Fruit fly (Drosophila melanogaster) whole organism, embryonic: ENCODE results near the gene CG12123.

Experiments
- ATbp ChIP-seq: fragments of 200-800 bp; sonication (Bioruptor generic); optimal IDR thresholded peaks from 2 replicates; lab custom pipeline; 2017; ENCODE audit warnings: missing biosample characterization, mild to moderate bottlenecking, missing genetic modification characterization, missing genetic modification reagents
- CG1024 ChIP-seq: fragments of 200-800 bp; sonication (Bioruptor generic); IDR thresholded peaks from 2 replicates; pipeline ENCODE4 v1.3.6; 2022; ENCODE audit warnings: missing biosample characterization, missing genetic modification characterization
- CG11093 ChIP-seq: fragments of 200-800 bp; sonication (Bioruptor generic); IDR thresholded peaks from 3 replicates; pipeline ENCODE4 v1.3.6; 2022; ENCODE audit warnings: missing biosample characterization, missing genetic modification characterization
- CG11247 ChIP-seq: fragments of 200-800 bp; sonication (Bioruptor generic); IDR thresholded peaks from 2 replicates; pipeline ENCODE4 v1.3.6; 2022; ENCODE audit warnings: missing biosample characterization, missing genetic modification characterization
- CG12071 ChIP-seq: fragments of 200-800 bp; sonication (Bioruptor generic); optimal IDR thresholded peaks from 3 replicates; lab custom pipeline; 2018; ENCODE audit warnings: missing biosample characterization, mild to moderate bottlenecking, missing genetic modification characterization
- CG1233 ChIP-seq: fragments of 200-800 bp; sonication (Bioruptor generic); optimal IDR thresholded peaks from 4 replicates; lab custom pipeline; 2018; ENCODE audit warnings: missing biosample characterization, mild to moderate bottlenecking, missing genetic modification characterization
- CG14050 ChIP-seq: fragments of 200-800 bp; sonication (Bioruptor generic); IDR thresholded peaks from 3 replicates; pipeline ENCODE4 v1.3.6; 2022; ENCODE audit warnings: missing biosample characterization, missing genetic modification characterization
- CG1529 ChIP-seq: fragments of 200-800 bp; sonication (Bioruptor generic); optimal IDR thresholded peaks from 3 replicates; lab custom pipeline; 2018; ENCODE audit warnings: missing biosample characterization, missing genetic modification characterization
- CG1603 ChIP-seq: fragments of 200-800 bp; sonication (Bioruptor generic); optimal IDR thresholded peaks from 2 replicates; lab custom pipeline; 2019; ENCODE audit warnings: missing biosample characterization, mild to moderate bottlenecking, missing genetic modification characterization, moderate library complexity
- CG17186 ChIP-seq: fragments of 200-800 bp; sonication (Bioruptor generic); optimal IDR thresholded peaks from 3 replicates; lab custom pipeline; 2017; ENCODE audit warnings: missing biosample characterization, missing genetic modification reagents, missing genetic modification characterization
- CG17359 ChIP-seq: fragments of 200-800 bp; sonication (Bioruptor generic); optimal IDR thresholded peaks from 3 replicates; lab custom pipeline; 2018; ENCODE audit warnings: missing biosample characterization, mild to moderate bottlenecking, missing genetic modification characterization, moderate library complexity
- CG1792 ChIP-seq: fragments of 200-800 bp; sonication (Bioruptor generic); optimal IDR thresholded peaks from 2 replicates; lab custom pipeline; 2016; ENCODE audit warnings: missing biosample characterization, missing genetic modification characterization
- CG18476 ChIP-seq: fragments of 200-800 bp; sonication (Bioruptor generic); optimal IDR thresholded peaks from 2 replicates; lab custom pipeline; 2016; ENCODE audit warnings: missing biosample characterization, mild to moderate bottlenecking, missing genetic modification characterization
- CG30020 ChIP-seq: fragments of 200-800 bp; optimal IDR thresholded peaks from 2 replicates; lab custom pipeline; 2019; ENCODE audit warnings: missing biosample characterization, mild to moderate bottlenecking, missing genetic modification characterization, moderate library complexity
- CG30403 ChIP-seq: fragments of 200-800 bp; sonication (Bioruptor generic); optimal IDR thresholded peaks from 3 replicates; lab custom pipeline; 2016; ENCODE audit warnings: missing biosample characterization, missing genetic modification characterization
- CG30431 ChIP-seq: fragments of 200-800 bp; sonication (Bioruptor generic); optimal IDR thresholded peaks from 2 replicates; lab custom pipeline; 2017; ENCODE audit warnings: missing biosample characterization, missing genetic modification characterization
- CG3847 ChIP-seq: fragments of 200-800 bp; sonication (Bioruptor generic); IDR thresholded peaks from 2 replicates; pipeline ENCODE4 v1.3.6; 2022; ENCODE audit warnings: missing biosample characterization, missing genetic modification characterization
- CG4282 ChIP-seq: fragments of 200-800 bp; sonication (Bioruptor generic); optimal IDR thresholded peaks from 2 replicates; lab custom pipeline; 2016; ENCODE audit warnings: missing biosample characterization, missing genetic modification characterization
- CG4617 ChIP-seq: fragments of 200-800 bp; sonication (Bioruptor generic); optimal IDR thresholded peaks from 3 replicates; lab custom pipeline; 2016; ENCODE audit warnings: missing biosample characterization, missing genetic modification characterization, borderline replicate concordance
- CG4854 ChIP-seq: fragments of 200-800 bp; sonication (Bioruptor generic); optimal IDR thresholded peaks from 2 replicates; lab custom pipeline; 2016; ENCODE audit warnings: missing biosample characterization, missing genetic modification characterization, inconsistent platforms
- CG6654 ChIP-seq: fragments of 200-800 bp; sonication (Bioruptor generic); optimal IDR thresholded peaks from 2 replicates; lab custom pipeline; 2017; ENCODE audit warnings: missing biosample characterization, mild to moderate bottlenecking, missing genetic modification characterization
- CG7556 ChIP-seq: fragments of 200-800 bp; sonication (Bioruptor generic); optimal IDR thresholded peaks from 2 replicates; lab custom pipeline; 2017; ENCODE audit warnings: missing biosample characterization, mild to moderate bottlenecking, missing genetic modification characterization
- CG7786 ChIP-seq: fragments of 200-800 bp; sonication (Bioruptor generic); optimal IDR thresholded peaks from 2 replicates; lab custom pipeline; 2016; ENCODE audit warnings: missing biosample characterization, missing genetic modification characterization
- CG7928 ChIP-seq: fragments of 200-800 bp; sonication (Bioruptor generic); optimal IDR thresholded peaks from 2 replicates; lab custom pipeline; 2017; ENCODE audit warnings: missing biosample characterization, mild to moderate bottlenecking, missing genetic modification characterization
- CG8281 ChIP-seq: fragments of 200-800 bp; sonication (Bioruptor generic); optimal IDR thresholded peaks from 2 replicates; lab custom pipeline; 2018; ENCODE audit warnings: missing biosample characterization, mild to moderate bottlenecking, missing genetic modification characterization, moderate library complexity
- CG8359 ChIP-seq: fragments of 200-800 bp; sonication (Bioruptor generic); optimal IDR thresholded peaks from 2 replicates; lab custom pipeline; 2017; ENCODE audit warnings: missing biosample characterization, mild to moderate bottlenecking, missing genetic modification characterization, borderline replicate concordance
- CTCF ChIP-seq: fragments of 200-800 bp; sonication (Bioruptor generic); optimal IDR thresholded peaks from 2 replicates; lab custom pipeline; 2017; ENCODE audit warnings: missing biosample characterization, mild to moderate bottlenecking, missing genetic modification characterization, moderate library complexity
- Dbx ChIP-seq: fragments of 200-800 bp; sonication (Bioruptor generic); IDR thresholded peaks from 3 replicates; pipeline ENCODE4 v1.3.6; 2022; ENCODE audit warnings: missing biosample characterization, missing genetic modification characterization
- Ets65A ChIP-seq: fragments of 200-800 bp; sonication (Bioruptor generic); peaks from one replicate; lab custom pipeline; 2016; ENCODE audit warnings: missing biosample characterization, missing genetic modification characterization
- Hr39 ChIP-seq: fragments of >200 bp; optimal IDR thresholded peaks from 2 replicates; lab custom pipeline; 2017
- Kr ChIP-seq: fragments of 200-800 bp; sonication (Bioruptor generic); optimal IDR thresholded peaks from 2 replicates; lab custom pipeline; 2017; ENCODE audit warnings: missing biosample characterization, mild to moderate bottlenecking, missing genetic modification characterization
- MBD-R2 ChIP-seq: fragments of 200-800 bp; sonication (Bioruptor generic); IDR thresholded peaks from 2 replicates; pipeline ENCODE4 v1.3.6; 2022; ENCODE audit warnings: missing biosample characterization, missing genetic modification characterization
- Med ChIP-seq: fragments of 200-800 bp; sonication (Bioruptor generic); peaks from one replicate; lab custom pipeline; 2016; ENCODE audit warnings: missing biosample characterization, missing genetic modification characterization, mild to moderate bottlenecking, inconsistent platforms, moderate library complexity
- NfI ChIP-seq: fragments of 200-800 bp; sonication (Bioruptor generic); optimal IDR thresholded peaks from 3 replicates; lab custom pipeline; 2018; ENCODE audit warnings: missing biosample characterization, mild to moderate bottlenecking, missing genetic modification characterization, moderate library complexity
- Oaz ChIP-seq: fragments of 200-800 bp; sonication (Bioruptor generic); IDR thresholded peaks from 2 replicates; pipeline ENCODE4 v1.3.6; 2022; ENCODE audit warnings: missing biosample characterization, missing genetic modification characterization
- Side ChIP-seq: fragments of 200-800 bp; sonication (Bioruptor generic); optimal IDR thresholded peaks from 2 replicates; lab custom pipeline; 2016; ENCODE audit warnings: missing biosample characterization, missing genetic modification characterization
- Sin3A ChIP-seq: fragments of >200 bp; optimal IDR thresholded peaks from 2 replicates; lab custom pipeline; 2018
- Xrp1 ChIP-seq: fragments of 200-800 bp; sonication (Bioruptor generic); IDR thresholded peaks from 2 replicates; pipeline ENCODE4 v1.3.6; 2022; ENCODE audit warnings: missing biosample characterization, missing genetic modification characterization
- ash1 ChIP-seq: fragments of 200-800 bp; sonication (Bioruptor generic); optimal IDR thresholded peaks from 2 replicates; lab custom pipeline; 2018; ENCODE audit warnings: missing biosample characterization, mild to moderate bottlenecking, missing genetic modification characterization
- chif ChIP-seq, 2 experiments: fragments of 200-800 bp; sonication (Bioruptor generic); optimal IDR thresholded peaks; 3 replicates each; lab custom pipeline; 2016; ENCODE audit warnings: missing biosample characterization in 2 of 2, missing genetic modification characterization in 2 of 2
- fd102C ChIP-seq: fragments of 200-800 bp; sonication (Bioruptor generic); optimal IDR thresholded peaks from 2 replicates; lab custom pipeline; 2018; ENCODE audit warnings: missing biosample characterization, mild to moderate bottlenecking, missing genetic modification characterization, moderate library complexity
- lab ChIP-seq: fragments of 200-800 bp; sonication (Bioruptor generic); optimal IDR thresholded peaks from 3 replicates; lab custom pipeline; 2017; ENCODE audit warnings: missing biosample characterization, missing genetic modification characterization, mild to moderate bottlenecking, moderate library complexity, missing genetic modification reagents
- org-1 ChIP-seq: fragments of 200-800 bp; sonication (Bioruptor generic); optimal IDR thresholded peaks from 2 replicates; lab custom pipeline; 2017; ENCODE audit warnings: missing biosample characterization, missing genetic modification characterization
- pfk ChIP-seq: fragments of 200-800 bp; sonication (Bioruptor generic); optimal IDR thresholded peaks from 2 replicates; lab custom pipeline; 2018; ENCODE audit warnings: missing biosample characterization, mild to moderate bottlenecking, missing genetic modification characterization, moderate library complexity
- scrt ChIP-seq: fragments of 200-800 bp; sonication (Bioruptor generic); optimal IDR thresholded peaks from 2 replicates; lab custom pipeline; 2018; ENCODE audit warnings: missing biosample characterization, mild to moderate bottlenecking, missing genetic modification characterization, moderate library complexity
- sens ChIP-seq: fragments of 200-800 bp; sonication (Bioruptor generic); peaks from one replicate; lab custom pipeline; 2016; ENCODE audit warnings: missing biosample characterization, missing genetic modification characterization
- shn ChIP-seq: fragments of 200-800 bp; sonication (Bioruptor generic); optimal IDR thresholded peaks from 3 replicates; lab custom pipeline; 2016; ENCODE audit warnings: missing biosample characterization, missing genetic modification characterization
- tap ChIP-seq: fragments of 200-800 bp; optimal IDR thresholded peaks from 3 replicates; lab custom pipeline; 2019; ENCODE audit warnings: missing biosample characterization, mild to moderate bottlenecking, missing genetic modification characterization, moderate library complexity
- trh ChIP-seq: fragments of 200-800 bp; sonication (Bioruptor generic); optimal IDR thresholded peaks from 2 replicates; lab custom pipeline; 2016; ENCODE audit warnings: missing biosample characterization, missing genetic modification characterization
- tup ChIP-seq: fragments of 200-800 bp; sonication (Bioruptor generic); optimal IDR thresholded peaks from 2 replicates; lab custom pipeline; 2016; ENCODE audit warnings: missing biosample characterization, mild to moderate bottlenecking, missing genetic modification characterization, moderate library complexity
- wor ChIP-seq: fragments of 200-800 bp; sonication (Bioruptor generic); IDR thresholded peaks from 2 replicates; pipeline ENCODE4 v1.3.6; 2022; ENCODE audit warnings: missing biosample characterization, missing genetic modification characterization
- yki ChIP-seq: fragments of >200 bp; optimal IDR thresholded peaks from 3 replicates; lab custom pipeline; 2018

The CG12123 gene

DNA sequence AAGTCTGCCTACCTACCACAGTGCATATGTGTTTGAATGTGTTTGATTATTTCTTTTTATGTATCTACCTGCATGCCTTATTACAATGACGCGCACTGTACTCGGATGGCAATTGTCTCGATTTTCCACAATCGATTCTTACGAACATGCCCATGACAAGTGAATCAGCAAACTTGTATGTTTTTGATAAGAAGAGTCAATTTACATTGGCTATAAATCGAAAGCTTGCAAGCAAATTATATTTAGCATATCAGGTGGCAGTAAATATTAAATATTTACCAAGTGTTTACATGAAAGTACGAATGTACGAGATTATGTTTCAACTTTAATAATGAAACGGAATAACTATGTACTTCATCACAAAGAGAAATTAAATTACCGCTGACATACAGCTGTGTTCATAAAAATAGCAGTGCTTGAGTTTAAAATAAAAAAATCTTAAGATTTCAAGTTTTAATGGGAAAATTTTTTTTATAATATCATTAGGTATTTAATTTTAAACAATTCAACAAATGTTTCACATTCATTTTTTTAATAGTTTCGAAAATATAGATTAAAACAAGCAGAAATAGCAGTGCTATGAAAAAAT lies 17.4 kb upstream of the CG12123 start (continued):
- TF ChIP-seq CG7786 (GFP tag; lab: Kevin White, UChicago) (no peak), fd102C (GFP tag; lab: Kevin White, UChicago) (no peak), CG1792 (GFP tag; lab: Kevin White, UChicago) (no peak), CG30020 (tag; lab: Kevin White, UChicago) (no peak), pfk (GFP tag; lab: Kevin White, UChicago) (no peak), org-1 (GFP tag; lab: Kevin White, UChicago) (no peak), CG30403 (GFP tag; lab: Kevin White, UChicago) (no peak), CG4282 (GFP tag; lab: Kevin White, UChicago) (no peak), trh (no peak), tap (tag; lab: Kevin White, UChicago) (no peak), ATbp (GFP tag; lab: Kevin White, UChicago) (peak; percentile 8), CG7928 (GFP tag; lab: Kevin White, UChicago) (no peak), NfI (no peak), Side (no peak), CG7556 (GFP tag; lab: Kevin White, UChicago) (no peak), Kr (GFP tag; lab: Kevin White, UChicago) (no peak), CG11093 (no peak), CG6654 (GFP tag; lab: Kevin White, UChicago) (no peak), MBD-R2 (GFP tag; lab: Robert Waterston, UW) (no peak), yki (lab: Kevin White, UChicago) (no peak), Dbx (GFP tag; lab: Robert Waterston, UW) (no peak), CG17186 (no peak), Oaz (GFP tag; lab: Robert Waterston, UW) (no peak), ash1 (GFP tag; lab: Kevin White, UChicago) (no peak), sens (GFP tag; lab: Kevin White, UChicago) (peak; percentile 71), CTCF (GFP tag; lab: Kevin White, UChicago) (no peak), CG1529 (GFP tag; lab: Kevin White, UChicago) (no peak), Hr39 (no peak), shn (GFP tag; lab: Kevin White, UChicago) (no peak), chif (GFP tag; optimal IDR thresholded peaks at IDR 0.05; lab: Kevin White, UChicago) (no peak), Sin3A (lab: Kevin White, UChicago) (no peak), CG18476 (no peak), CG1233 (GFP tag; lab: Kevin White, UChicago) (peak; percentile 2), CG8359 (GFP tag; lab: Kevin White, UChicago) (no peak), CG1024 (no peak), CG11247 (GFP tag; lab: Robert Waterston, UW) (no peak), CG3847 (GFP tag; lab: Robert Waterston, UW) (no peak), CG4617 (no peak), CG30431 (GFP tag; lab: Kevin White, UChicago) (no peak), tup (GFP tag; lab: Kevin White, UChicago) (no peak), CG1603 (tag; lab: Kevin White, UChicago) (peak; percentile 20), CG8281 (no peak), CG17359 (peak; percentile 19), Med (peak; percentile 0), lab (GFP tag; lab: Kevin White, UChicago) (peak; percentile 7), wor (GFP tag; lab: Robert Waterston, UW) (no peak), Ets65A (no peak), CG4854 (GFP tag; lab: Kevin White, UChicago) (no peak), scrt (no peak), CG14050 (no peak), Xrp1 (GFP tag; lab: Robert Waterston, UW) (no peak), CG12071 (no peak)
- TF ChIP-seq, all 482 proteins: peak for 13
